Fruit fly (Drosophila melanogaster): ENCODE data around the gene CG32444.

The CG32444 gene

dm6 chr3L:21636265-21636993 is at the start of gene CG32444:
Gene CG32444, plus strand, starts transcription at chr3L:21636947.
- TF ChIP-seq HLH3B (GFP tag; IDR thresholded peaks at IDR 0.05) (no peak), CG13123 (GFP tag; optimal IDR thresholded peaks at IDR 0.05) (no peak), corto (GFP tag; optimal IDR thresholded peaks at IDR 0.05) (no peak), sens (GFP tag) (peak; percentile 63), pfk (GFP tag; optimal IDR thresholded peaks at IDR 0.05) (no peak), gfzf (GFP tag; optimal IDR thresholded peaks at IDR 0.05) (no peak), cwo (GFP tag; optimal IDR thresholded peaks at IDR 0.05) (peak; percentile 11), vnd (GFP tag; IDR thresholded peaks at IDR 0.05; ENCODE audit: partially characterized antibody) (0 out of 3 replicates have a peak, but pooled peaks have one; percentile 12), Mrtf (GFP tag; IDR thresholded peaks at IDR 0.05) (no peak), Meics (GFP tag; optimal IDR thresholded peaks at IDR 0.05) (peak; percentile 61), Atf3 (GFP tag; optimal IDR thresholded peaks at IDR 0.05) (no peak), CG11085 (GFP tag; IDR thresholded peaks at IDR 0.05) (no peak), Camta (GFP tag; optimal IDR thresholded peaks at IDR 0.05) (no peak), Oaz (GFP tag; IDR thresholded peaks at IDR 0.05) (no peak), sug (tag; optimal IDR thresholded peaks at IDR 0.05) (peak; percentile 92), Asciz (GFP tag; optimal IDR thresholded peaks at IDR 0.05) (no peak), CG1024 (GFP tag; IDR thresholded peaks at IDR 0.05) (no peak), insv (GFP tag; optimal IDR thresholded peaks at IDR 0.05) (no peak), CG17829 (tag; optimal IDR thresholded peaks at IDR 0.05) (no peak), CG15601 (tag; optimal IDR thresholded peaks at IDR 0.05) (no peak), CG6791 (GFP tag; IDR thresholded peaks at IDR 0.05; ENCODE audit: partially characterized antibody) (no peak), wor (GFP tag; IDR thresholded peaks at IDR 0.05) (no peak), kay (GFP tag; optimal IDR thresholded peaks at IDR 0.05) (no peak), grau (tag; optimal IDR thresholded peaks at IDR 0.05) (no peak), gcm2 (GFP tag; optimal IDR thresholded peaks at IDR 0.05) (no peak), CG18619 (GFP tag; optimal IDR thresholded peaks at IDR 0.05) (no peak), Lim3 (GFP tag; IDR thresholded peaks at IDR 0.05) (no peak), dpn (GFP tag; optimal IDR thresholded peaks at IDR 0.05) (no peak), bbx (GFP tag; IDR thresholded peaks at IDR 0.05; ENCODE audit: partially characterized antibody) (no peak), CG34224 (GFP tag; IDR thresholded peaks at IDR 0.05; ENCODE audit: partially characterized antibody) (no peak), CG10267 (tag; optimal IDR thresholded peaks at IDR 0.05) (no peak), kni (GFP tag; optimal IDR thresholded peaks at IDR 0.05) (no peak), Poxn (GFP tag; IDR thresholded peaks at IDR 0.05) (0 out of 2 replicates have a peak, but pooled peaks have one; percentile 4), bsh (GFP tag; optimal IDR thresholded peaks at IDR 0.05) (no peak), CG34376 (GFP tag; optimal IDR thresholded peaks at IDR 0.05) (peak; percentile 78), BEAF-32 (GFP tag; optimal IDR thresholded peaks at IDR 0.05) (no peak), CG6175 (GFP tag; IDR thresholded peaks at IDR 0.05) (no peak), Six4 (GFP tag; optimal IDR thresholded peaks at IDR 0.05) (no peak), ERR (GFP tag; optimal IDR thresholded peaks at IDR 0.05) (peak; percentile 74), CG1832 (GFP tag; optimal IDR thresholded peaks at IDR 0.05) (no peak), CG10565 (GFP tag; optimal IDR thresholded peaks at IDR 0.05) (no peak), ab (GFP tag; optimal IDR thresholded peaks at IDR 0.05) (no peak), BtbVII (GFP tag; optimal IDR thresholded peaks at IDR 0.05) (no peak), ranshi (GFP tag; IDR thresholded peaks at IDR 0.05) (no peak), gsb (GFP tag; IDR thresholded peaks at IDR 0.05) (no peak), CG4360 (GFP tag; IDR thresholded peaks at IDR 0.05) (no peak), toy (GFP tag; IDR thresholded peaks at IDR 0.05) (no peak), CG9932 (GFP tag; IDR thresholded peaks at IDR 0.05) (no peak), sd (tag; optimal IDR thresholded peaks at IDR 0.05) (peak; percentile 87), twi (tag; optimal IDR thresholded peaks at IDR 0.05) (no peak)
